Fruit fly (Drosophila melanogaster) whole organism, embryonic: ENCODE data around the gene Mrm2.

Source experiments
- Atf-2 ChIP-seq: fragments of 200-800 bp; sonication (Bioruptor generic); optimal IDR thresholded peaks from 2 replicates; lab custom pipeline; 2016; ENCODE audit warnings: missing biosample characterization, missing genetic modification characterization
- Awh ChIP-seq: fragments of 200-800 bp; sonication (Bioruptor generic); IDR thresholded peaks from 2 replicates; pipeline ENCODE4, ENCODE4 v1.3.6; 2022; ENCODE audit warnings: missing biosample characterization, missing genetic modification characterization
- B-H2 ChIP-seq: fragments of 200-800 bp; sonication (Bioruptor generic); optimal IDR thresholded peaks from 2 replicates; lab custom pipeline; 2018; ENCODE audit warnings: missing biosample characterization, mild to moderate bottlenecking, missing genetic modification characterization
- CG1024 ChIP-seq: fragments of 200-800 bp; sonication (Bioruptor generic); IDR thresholded peaks from 2 replicates; pipeline ENCODE4 v1.3.6; 2022; ENCODE audit warnings: missing biosample characterization, missing genetic modification characterization
- CG10462 ChIP-seq: fragments of 200-800 bp; sonication (Bioruptor generic); optimal IDR thresholded peaks from 2 replicates; lab custom pipeline; 2016; ENCODE audit warnings: missing biosample characterization, missing genetic modification characterization
- CG1233 ChIP-seq: fragments of 200-800 bp; sonication (Bioruptor generic); optimal IDR thresholded peaks from 4 replicates; lab custom pipeline; 2018; ENCODE audit warnings: missing biosample characterization, mild to moderate bottlenecking, missing genetic modification characterization
- CG12391 ChIP-seq: fragments of 200-800 bp; sonication (Bioruptor generic); optimal IDR thresholded peaks from 3 replicates; lab custom pipeline; 2018; ENCODE audit warnings: missing biosample characterization, mild to moderate bottlenecking, missing genetic modification characterization, moderate library complexity
- CG12659 ChIP-seq: fragments of 200-800 bp; sonication (Bioruptor generic); optimal IDR thresholded peaks from 3 replicates; lab custom pipeline; 2017; ENCODE audit warnings: mild to moderate bottlenecking, missing biosample characterization, missing genetic modification reagents, missing genetic modification characterization
- CG12744 ChIP-seq: fragments of 200-800 bp; sonication (Bioruptor generic); optimal IDR thresholded peaks from 2 replicates; lab custom pipeline; 2016; ENCODE audit warnings: missing biosample characterization, missing genetic modification characterization
- CG13123 ChIP-seq: fragments of 200-800 bp; sonication (Bioruptor generic); optimal IDR thresholded peaks from 2 replicates; lab custom pipeline; 2016; ENCODE audit warnings: missing biosample characterization, missing genetic modification characterization
- CG13424 ChIP-seq: fragments of 200-800 bp; sonication (Bioruptor generic); optimal IDR thresholded peaks from 2 replicates; lab custom pipeline; 2019; ENCODE audit warnings: missing biosample characterization, mild to moderate bottlenecking, missing genetic modification characterization, moderate library complexity
- CG15514 ChIP-seq: fragments of 200-800 bp; sonication (Bioruptor generic); optimal IDR thresholded peaks from 3 replicates; lab custom pipeline; 2017; ENCODE audit warnings: missing biosample characterization, missing genetic modification characterization, mild to moderate bottlenecking, moderate library complexity, missing genetic modification reagents
- CG1603 ChIP-seq: fragments of 200-800 bp; sonication (Bioruptor generic); optimal IDR thresholded peaks from 2 replicates; lab custom pipeline; 2019; ENCODE audit warnings: missing biosample characterization, mild to moderate bottlenecking, missing genetic modification characterization, moderate library complexity
- CG1647 ChIP-seq: fragments of 200-800 bp; sonication (Bioruptor generic); optimal IDR thresholded peaks from 3 replicates; lab custom pipeline; 2016; ENCODE audit warnings: missing biosample characterization, missing genetic modification characterization
- CG17568 ChIP-seq: fragments of 200-800 bp; sonication (Bioruptor generic); optimal IDR thresholded peaks from 2 replicates; lab custom pipeline; 2018; ENCODE audit warnings: missing biosample characterization, mild to moderate bottlenecking, missing genetic modification characterization, moderate library complexity
- CG17829 ChIP-seq: fragments of 200-800 bp; optimal IDR thresholded peaks from 2 replicates; lab custom pipeline; 2019; ENCODE audit warnings: missing biosample characterization, mild to moderate bottlenecking, missing genetic modification characterization, moderate library complexity
- CG18764 ChIP-seq: fragments of 200-800 bp; sonication (Bioruptor generic); optimal IDR thresholded peaks from 3 replicates; lab custom pipeline; 2016; ENCODE audit warnings: missing biosample characterization, missing genetic modification characterization
- CG2120 ChIP-seq: fragments of 200-800 bp; sonication (Bioruptor generic); optimal IDR thresholded peaks from 3 replicates; lab custom pipeline; 2016; ENCODE audit warnings: missing biosample characterization, missing genetic modification characterization
- CG2678 ChIP-seq: fragments of 200-800 bp; sonication (Bioruptor generic); optimal IDR thresholded peaks from 3 replicates; lab custom pipeline; 2019; ENCODE audit warnings: missing biosample characterization, mild to moderate bottlenecking, missing genetic modification characterization, moderate library complexity
- CG30020 ChIP-seq: fragments of 200-800 bp; optimal IDR thresholded peaks from 2 replicates; lab custom pipeline; 2019; ENCODE audit warnings: missing biosample characterization, mild to moderate bottlenecking, missing genetic modification characterization, moderate library complexity
- CG3995 ChIP-seq: fragments of 200-800 bp; sonication (Bioruptor generic); optimal IDR thresholded peaks from 3 replicates; lab custom pipeline; 2016; ENCODE audit warnings: missing biosample characterization, missing genetic modification characterization
- CG4854 ChIP-seq: fragments of 200-800 bp; sonication (Bioruptor generic); optimal IDR thresholded peaks from 2 replicates; lab custom pipeline; 2016; ENCODE audit warnings: missing biosample characterization, missing genetic modification characterization, inconsistent platforms
- CG6765 ChIP-seq: fragments of 200-800 bp; sonication (Bioruptor generic); optimal IDR thresholded peaks from 3 replicates; lab custom pipeline; 2017; ENCODE audit warnings: missing biosample characterization, mild to moderate bottlenecking, missing genetic modification characterization
- CG8388 ChIP-seq: fragments of 200-800 bp; sonication (Bioruptor generic); optimal IDR thresholded peaks from 2 replicates; lab custom pipeline; 2019; ENCODE audit warnings: missing biosample characterization, mild to moderate bottlenecking, missing genetic modification characterization, moderate library complexity
- CG9215 ChIP-seq: fragments of 200-800 bp; sonication (Bioruptor generic); IDR thresholded peaks from 2 replicates; pipeline ENCODE4 v1.3.6; 2022; ENCODE audit warnings: missing biosample characterization, missing genetic modification characterization
- Dfd ChIP-seq, 2 experiments: fragments of >200 bp; optimal IDR thresholded peaks; 2 replicates each; lab custom pipeline; 2017; ENCODE audit warnings: missing biosample characterization in 2 of 2, missing genetic modification characterization in 2 of 2
- Dp ChIP-seq: fragments of 200-800 bp; sonication (Bioruptor generic); optimal IDR thresholded peaks from 2 replicates; lab custom pipeline; 2018; ENCODE audit warnings: missing biosample characterization, mild to moderate bottlenecking, missing genetic modification characterization, moderate library complexity
- Ets97D ChIP-seq: fragments of 200-800 bp; sonication (Bioruptor generic); optimal IDR thresholded peaks from 3 replicates; lab custom pipeline; 2016; ENCODE audit warnings: missing biosample characterization, missing genetic modification characterization
- HLH54F ChIP-seq: fragments of 200-800 bp; sonication (Bioruptor generic); optimal IDR thresholded peaks from 3 replicates; lab custom pipeline; 2016; ENCODE audit warnings: missing biosample characterization, missing genetic modification characterization
- Hr51 ChIP-seq, 2 experiments: fragments of 200-800 bp; sonication (Bioruptor generic); optimal IDR thresholded peaks; 2 replicates in 1 of 2; 3 replicates in 1 of 2; lab custom pipeline; 2016 to 2018; ENCODE audit warnings: missing biosample characterization in 2 of 2, missing genetic modification characterization in 2 of 2, mild to moderate bottlenecking in 1 of 2, moderate library complexity in 1 of 2
- Nf-YC ChIP-seq: fragments of 200-800 bp; optimal IDR thresholded peaks from 3 replicates; lab custom pipeline; 2019; ENCODE audit warnings: missing biosample characterization, mild to moderate bottlenecking, missing genetic modification characterization, moderate library complexity
- Six4 ChIP-seq: fragments of 200-800 bp; sonication (Bioruptor generic); optimal IDR thresholded peaks from 2 replicates; lab custom pipeline; 2016; ENCODE audit warnings: missing biosample characterization, missing genetic modification characterization
- Spps ChIP-seq: fragments of 200-800 bp; sonication (Bioruptor generic); optimal IDR thresholded peaks from 2 replicates; lab custom pipeline; 2018; ENCODE audit warnings: missing biosample characterization, mild to moderate bottlenecking, missing genetic modification characterization
- Stat92E ChIP-seq, 3 experiments: fragments of >200 bp in 2 of 3; fragments of 200-800 bp in 1 of 3; sonication (Bioruptor generic) in 1 of 3; optimal IDR thresholded peaks; 2 replicates each; lab custom pipeline; 2017 to 2019; ENCODE audit warnings: missing biosample characterization in 3 of 3, missing genetic modification characterization in 3 of 3, mild to moderate bottlenecking in 1 of 3, moderate library complexity in 1 of 3
- Vsx1 ChIP-seq: fragments of 200-800 bp; sonication (Bioruptor generic); optimal IDR thresholded peaks from 2 replicates; lab custom pipeline; 2017; ENCODE audit warnings: missing biosample characterization, mild to moderate bottlenecking, missing genetic modification characterization, missing genetic modification reagents
- YL-1 ChIP-seq: fragments of 200-800 bp; sonication (Bioruptor generic); optimal IDR thresholded peaks from 3 replicates; lab custom pipeline; 2017; ENCODE audit warnings: missing biosample characterization, mild to moderate bottlenecking, missing genetic modification characterization
- az2 ChIP-seq: fragments of 200-800 bp; sonication (Bioruptor generic); optimal IDR thresholded peaks from 3 replicates; lab custom pipeline; 2016; ENCODE audit warnings: missing biosample characterization, missing genetic modification characterization
- cato ChIP-seq: fragments of 200-800 bp; sonication (Bioruptor generic); optimal IDR thresholded peaks from 2 replicates; lab custom pipeline; 2016; ENCODE audit warnings: missing biosample characterization, missing genetic modification characterization, borderline replicate concordance
- crol ChIP-seq: fragments of 200-800 bp; sonication (Bioruptor generic); IDR thresholded peaks from 2 replicates; pipeline ENCODE4 v1.3.6; 2022; ENCODE audit warnings: missing biosample characterization, missing genetic modification characterization
- da ChIP-seq: fragments of 200-800 bp; sonication (Bioruptor generic); optimal IDR thresholded peaks from 2 replicates; lab custom pipeline; 2016; ENCODE audit warnings: missing biosample characterization, missing genetic modification characterization
- dati ChIP-seq: fragments of 200-800 bp; sonication (Bioruptor generic); IDR thresholded peaks from 2 replicates; pipeline ENCODE4 v1.3.6; 2022; ENCODE audit warnings: missing biosample characterization, missing genetic modification characterization
- dmrt11E ChIP-seq: fragments of 200-800 bp; sonication (Bioruptor generic); optimal IDR thresholded peaks from 3 replicates; lab custom pipeline; 2018; ENCODE audit warnings: missing biosample characterization, mild to moderate bottlenecking, missing genetic modification characterization, moderate library complexity
- grau ChIP-seq: fragments of 200-800 bp; optimal IDR thresholded peaks from 3 replicates; lab custom pipeline; 2019; ENCODE audit warnings: missing biosample characterization, mild to moderate bottlenecking, missing genetic modification characterization, moderate library complexity
- gro ChIP-seq: fragments of 200-800 bp; sonication (Bioruptor generic); optimal IDR thresholded peaks from 2 replicates; lab custom pipeline; 2016; ENCODE audit warnings: missing biosample characterization, missing genetic modification characterization
- lola ChIP-seq, 3 experiments: fragments of >200 bp in 2 of 3; fragments of 200-800 bp in 1 of 3; sonication (Bioruptor generic) in 1 of 3; optimal IDR thresholded peaks; 2 replicates each; lab custom pipeline; 2017 to 2019; ENCODE audit warnings: missing biosample characterization in 3 of 3, missing genetic modification characterization in 3 of 3, mild to moderate bottlenecking in 1 of 3, moderate library complexity in 1 of 3
- pb ChIP-seq: fragments of 200-800 bp; sonication (Bioruptor generic); optimal IDR thresholded peaks from 3 replicates; lab custom pipeline; 2016; ENCODE audit warnings: missing biosample characterization, missing genetic modification characterization
- sr ChIP-seq: fragments of 200-800 bp; sonication (Bioruptor generic); IDR thresholded peaks from 3 replicates; pipeline ENCODE4 v1.3.6; 2022; ENCODE audit warnings: missing biosample characterization, missing genetic modification characterization
- sug ChIP-seq: fragments of 200-800 bp; optimal IDR thresholded peaks from 2 replicates; lab custom pipeline; 2019; ENCODE audit warnings: missing biosample characterization, mild to moderate bottlenecking, missing genetic modification characterization, moderate library complexity
- trem ChIP-seq: fragments of 200-800 bp; optimal IDR thresholded peaks from 3 replicates; lab custom pipeline; 2019; ENCODE audit warnings: missing biosample characterization, mild to moderate bottlenecking, missing genetic modification characterization, moderate library complexity
- yki ChIP-seq: fragments of >200 bp; optimal IDR thresholded peaks from 3 replicates; lab custom pipeline; 2018

Mrm2 gene

dm6 chr3R:19877427-19878076 is 16.1 kb downstream of the Mrm2 start, which contains the start of the genes CG17186 and Arc42 (continued):
- TF ChIP-seq CG17568 (GFP tag; lab: Kevin White, UChicago) (no peak), CG12744 (GFP tag; lab: Kevin White, UChicago) (peak; percentile 1), Spps (tag; lab: Kevin White, UChicago) (peak; percentile 12), dmrt11E (tag; lab: Kevin White, UChicago) (peak; percentile 18), CG30020 (tag; lab: Kevin White, UChicago) (peak; percentile 70), grau (tag; lab: Kevin White, UChicago) (peak; percentile 19), trem (tag; lab: Kevin White, UChicago) (peak; percentile 71), crol (no peak), dati (GFP tag; lab: Robert Waterston, UW) (no peak), sr (no peak), CG8388 (GFP tag; lab: Kevin White, UChicago) (peak; percentile 19), Stat92E (GFP tag; optimal IDR thresholded peaks at IDR 0.05; lab: Kevin White, UChicago) (peak in 1 of 3 experiments; percentile 24), CG1024 (GFP tag; lab: Robert Waterston, UW) (no peak), CG3995 (GFP tag; lab: Kevin White, UChicago) (no peak), CG15514 (GFP tag; lab: Kevin White, UChicago) (peak; percentile 88), CG6765 (GFP tag; lab: Kevin White, UChicago) (no peak), CG4854 (no peak), gro (GFP tag; lab: Kevin White, UChicago) (no peak), az2 (peak; percentile 3), Atf-2 (GFP tag; lab: Kevin White, UChicago) (no peak), CG9215 (GFP tag; lab: Robert Waterston, UW) (no peak), CG10462 (peak; percentile 1), HLH54F (GFP tag; lab: Kevin White, UChicago) (no peak), B-H2 (GFP tag; lab: Kevin White, UChicago) (peak; percentile 16), CG13123 (GFP tag; lab: Kevin White, UChicago) (peak; percentile 11), CG18764 (GFP tag; lab: Kevin White, UChicago) (peak; percentile 14), CG12391 (peak; percentile 47), lola (GFP tag; optimal IDR thresholded peaks at IDR 0.05; lab: Kevin White, UChicago) (peak in 1 of 3 experiments; percentile 21), CG2678 (tag; lab: Kevin White, UChicago) (peak; percentile 20), Hr51 (GFP tag; optimal IDR thresholded peaks at IDR 0.05; lab: Kevin White, UChicago) (peak in 1 of 2 experiments; percentile 1), CG1603 (tag; lab: Kevin White, UChicago) (peak; percentile 12), pb (GFP tag; lab: Kevin White, UChicago) (no peak), YL-1 (peak; percentile 75), CG17829 (tag; lab: Kevin White, UChicago) (peak; percentile 9), yki (lab: Kevin White, UChicago) (no peak), Six4 (GFP tag; lab: Kevin White, UChicago) (peak; percentile 3), Ets97D (peak; percentile 47), sug (tag; lab: Kevin White, UChicago) (peak; percentile 23), Dp (GFP tag; lab: Kevin White, UChicago) (peak; percentile 76), CG1233 (GFP tag; lab: Kevin White, UChicago) (peak; percentile 15), Dfd (GFP tag; optimal IDR thresholded peaks at IDR 0.05; lab: Kevin White, UChicago) (no peak), CG12659 (GFP tag; lab: Kevin White, UChicago) (peak; percentile 67), Awh (no peak), CG13424 (tag; lab: Kevin White, UChicago) (peak; percentile 43), Nf-YC (tag; lab: Kevin White, UChicago) (peak; percentile 19), cato (GFP tag; lab: Kevin White, UChicago) (peak; percentile 3), da (GFP tag; lab: Kevin White, UChicago) (no peak), CG1647 (no peak), CG2120 (GFP tag; lab: Kevin White, UChicago) (peak; percentile 46), Vsx1 (GFP tag; lab: Kevin White, UChicago) (no peak)
